Worm (Caenorhabditis elegans) whole organism, L1 larva: ENCODE measurements around the gene F41H10.4.

Experiments used
- C04F5.9 ChIP-seq: sonication (generic microtip); optimal IDR thresholded peaks from 2 replicates; lab custom pipeline; 2016; ENCODE audit warnings: missing genetic modification characterization, missing compliant biosample characterization
- C34B4.2 ChIP-seq: sonication (generic microtip); optimal IDR thresholded peaks from 2 replicates; lab custom pipeline; 2017; ENCODE audit warnings: mild to moderate bottlenecking, missing genetic modification characterization, missing compliant biosample characterization
- aha-1 ChIP-seq: fragments of 150-350 bp; optimal IDR thresholded peaks from 2 replicates; lab custom pipeline; 2014; ENCODE audit warnings: missing biosample characterization, missing genetic modification characterization
- blmp-1 ChIP-seq: fragments of 150-350 bp; optimal IDR thresholded peaks from 2 replicates; lab custom pipeline; 2014; ENCODE audit warnings: missing biosample characterization, missing genetic modification characterization
- ceh-63 ChIP-seq: fragments of 200-800 bp; sonication (Bioruptor generic); optimal IDR thresholded peaks from 2 replicates; lab custom pipeline; 2018; ENCODE audit warnings: mild to moderate bottlenecking, missing genetic modification characterization, missing compliant biosample characterization
- ces-1 ChIP-seq: fragments of 150-350 bp; optimal IDR thresholded peaks from 2 replicates; lab custom pipeline; 2014; ENCODE audit warnings: missing biosample characterization, missing genetic modification reagents, missing genetic modification characterization
- dsc-1 ChIP-seq: sonication (generic microtip); optimal IDR thresholded peaks from 2 replicates; lab custom pipeline; 2016; ENCODE audit warnings: mild to moderate bottlenecking, missing genetic modification characterization, missing compliant biosample characterization
- efl-1 ChIP-seq, 4 experiments: fragments of 150-350 bp; optimal IDR thresholded peaks in 3 of 4; peaks in 1 of 4; 1 replicate in 1 of 4; 2 replicates in 3 of 4; lab custom pipeline; 2014; ENCODE audit warnings: missing biosample characterization in 2 of 4, missing genetic modification characterization in 2 of 4, missing genetic modification reagents in 2 of 4
- efl-3 ChIP-seq: fragments of 200-800 bp; sonication (Bioruptor generic); optimal IDR thresholded peaks from 2 replicates; lab custom pipeline; 2018; ENCODE audit warnings: mild to moderate bottlenecking, missing genetic modification characterization, missing compliant biosample characterization
- fkh-10 ChIP-seq: sonication (generic microtip); optimal IDR thresholded peaks from 2 replicates; lab custom pipeline; 2017; ENCODE audit warnings: missing biosample characterization, missing genetic modification reagents, missing genetic modification characterization
- fkh-8 ChIP-seq: sonication (generic microtip); optimal IDR thresholded peaks from 2 replicates; lab custom pipeline; 2016; ENCODE audit warnings: mild to moderate bottlenecking, missing genetic modification characterization, missing compliant biosample characterization
- grh-1 ChIP-seq: fragments of 200-800 bp; sonication (Bioruptor generic); IDR thresholded peaks from 2 replicates; pipeline ENCODE4 v1.3.6; 2022; ENCODE audit warnings: missing genetic modification reagents, missing genetic modification characterization, missing compliant biosample characterization
- hlh-17 ChIP-seq: fragments of 200-800 bp; sonication (Bioruptor generic); optimal IDR thresholded peaks from 2 replicates; lab custom pipeline; 2018; ENCODE audit warnings: missing genetic modification characterization, mild to moderate bottlenecking, missing compliant biosample characterization, moderate library complexity, borderline replicate concordance
- irx-1 ChIP-seq: sonication (generic microtip); optimal IDR thresholded peaks from 2 replicates; lab custom pipeline; 2016; ENCODE audit warnings: missing genetic modification characterization, missing compliant biosample characterization
- isw-1 ChIP-seq: fragments of 200-800 bp; sonication (Bioruptor generic); IDR thresholded peaks from 2 replicates; pipeline ENCODE4 v1.3.6; 2022; ENCODE audit warnings: missing genetic modification characterization, missing compliant biosample characterization
- lin-13 ChIP-seq: fragments of 150-350 bp; optimal IDR thresholded peaks from 2 replicates; lab custom pipeline; 2014; ENCODE audit warnings: missing biosample characterization, missing genetic modification reagents, missing genetic modification characterization
- lin-14 ChIP-seq: fragments of 200-800 bp; sonication (Bioruptor generic); optimal IDR thresholded peaks from 2 replicates; lab custom pipeline; 2018; ENCODE audit warnings: mild to moderate bottlenecking, missing genetic modification characterization, moderate library complexity, missing compliant biosample characterization
- lin-15B ChIP-seq: fragments of 150-350 bp; sonication (generic microtip); optimal IDR thresholded peaks from 3 replicates; lab custom pipeline; 2014; ENCODE audit warnings: missing biosample characterization, missing genetic modification characterization
- lsy-2 ChIP-seq, 2 experiments: fragments of 150-350 bp; optimal IDR thresholded peaks; 2 replicates each; lab custom pipeline; 2014; ENCODE audit warnings: missing biosample characterization in 2 of 2, missing genetic modification characterization in 2 of 2
- mab-9 ChIP-seq: fragments of 200-800 bp; sonication (Bioruptor generic); IDR thresholded peaks from 2 replicates; pipeline ENCODE4 v1.3.6; 2022; ENCODE audit warnings: missing genetic modification reagents, missing genetic modification characterization, missing compliant biosample characterization
- mdl-1 ChIP-seq, 2 experiments: fragments of 150-350 bp; optimal IDR thresholded peaks; 2 replicates each; lab custom pipeline; 2014 to 2017; ENCODE audit warnings: missing biosample characterization in 2 of 2, missing genetic modification characterization in 2 of 2, inconsistent platforms in 1 of 2
- mep-1 ChIP-seq: fragments of 150-350 bp; optimal IDR thresholded peaks from 2 replicates; lab custom pipeline; 2014; ENCODE audit warnings: missing biosample characterization, missing genetic modification characterization
- nhr-11 ChIP-seq: fragments of 150-350 bp; optimal IDR thresholded peaks from 2 replicates; lab custom pipeline; 2014; ENCODE audit warnings: missing biosample characterization, missing genetic modification characterization
- nhr-12 ChIP-seq: sonication (generic microtip); optimal IDR thresholded peaks from 2 replicates; lab custom pipeline; 2017; ENCODE audit warnings: missing biosample characterization, missing genetic modification characterization
- nhr-77 ChIP-seq: fragments of 150-350 bp; optimal IDR thresholded peaks from 2 replicates; lab custom pipeline; 2014; ENCODE audit warnings: missing biosample characterization, missing genetic modification characterization
- nhr-84 ChIP-seq: sonication (generic microtip); optimal IDR thresholded peaks from 2 replicates; lab custom pipeline; 2017; ENCODE audit warnings: missing biosample characterization, missing genetic modification characterization
- nhr-90 ChIP-seq: sonication (generic microtip); optimal IDR thresholded peaks from 2 replicates; lab custom pipeline; 2016; ENCODE audit warnings: mild to moderate bottlenecking, missing genetic modification characterization, missing compliant biosample characterization; ENCODE audit not compliant: poor library complexity
- pqm-1 ChIP-seq: sonication (generic microtip); optimal IDR thresholded peaks from 3 replicates; lab custom pipeline; 2017; ENCODE audit warnings: missing biosample characterization, missing genetic modification characterization
- rnt-1 ChIP-seq: sonication (generic microtip); optimal IDR thresholded peaks from 2 replicates; lab custom pipeline; 2016; ENCODE audit warnings: mild to moderate bottlenecking, missing genetic modification characterization, moderate library complexity, missing compliant biosample characterization
- skn-1 ChIP-seq: fragments of 150-350 bp; optimal IDR thresholded peaks from 2 replicates; lab custom pipeline; 2014; ENCODE audit warnings: missing biosample characterization, missing genetic modification characterization
- snu-23 ChIP-seq: sonication (generic microtip); optimal IDR thresholded peaks from 2 replicates; lab custom pipeline; 2016; ENCODE audit warnings: missing genetic modification characterization, missing compliant biosample characterization
- sox-4 ChIP-seq: sonication (generic microtip); optimal IDR thresholded peaks from 2 replicates; lab custom pipeline; 2016; ENCODE audit warnings: missing genetic modification characterization, missing compliant biosample characterization
- sup-37 ChIP-seq: fragments of 200-800 bp; sonication (Bioruptor generic); optimal IDR thresholded peaks from 2 replicates; lab custom pipeline; 2018; ENCODE audit warnings: mild to moderate bottlenecking, missing genetic modification characterization, missing compliant biosample characterization
- tlp-1 ChIP-seq: fragments of 150-350 bp; optimal IDR thresholded peaks from 2 replicates; lab custom pipeline; 2014; ENCODE audit warnings: missing biosample characterization, missing genetic modification characterization
- unc-30 ChIP-seq: sonication (generic microtip); optimal IDR thresholded peaks from 2 replicates; lab custom pipeline; 2017; ENCODE audit warnings: missing biosample characterization, missing genetic modification characterization
- unc-86 ChIP-seq: sonication (generic microtip); optimal IDR thresholded peaks from 2 replicates; lab custom pipeline; 2016; ENCODE audit warnings: missing genetic modification characterization, missing compliant biosample characterization
- unc-98 ChIP-seq: fragments of 200-800 bp; sonication (Bioruptor generic); IDR thresholded peaks from 2 replicates; pipeline ENCODE4 v1.3.6; 2022; ENCODE audit warnings: missing genetic modification characterization, missing compliant biosample characterization
- zip-4 ChIP-seq: fragments of 200-800 bp; sonication (Bioruptor generic); optimal IDR thresholded peaks from 2 replicates; lab custom pipeline; 2018; ENCODE audit warnings: mild to moderate bottlenecking, missing genetic modification characterization, moderate library complexity, missing compliant biosample characterization
- ztf-4 ChIP-seq: fragments of 150-350 bp; optimal IDR thresholded peaks from 2 replicates; lab custom pipeline; 2014; ENCODE audit warnings: missing biosample characterization, missing genetic modification characterization

F41H10.4 gene

DNA sequence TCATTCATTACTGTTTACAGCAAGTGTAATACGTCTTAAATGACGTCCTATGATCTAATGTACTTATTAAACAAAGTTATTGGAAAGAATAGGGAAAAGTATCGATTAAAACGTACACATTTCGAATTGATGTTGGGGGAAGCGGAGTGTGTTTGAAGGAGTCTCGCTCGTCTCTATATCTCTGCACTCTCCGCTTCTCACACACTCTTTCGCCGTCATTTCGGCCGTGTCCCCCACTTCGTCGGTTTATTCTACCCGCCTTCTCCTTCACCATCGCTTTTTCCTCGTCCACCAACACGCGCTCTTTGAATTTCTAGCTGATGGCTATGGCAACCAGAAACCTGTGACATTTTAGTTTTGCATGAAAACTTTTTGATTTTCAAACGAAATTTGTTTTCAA is 4.5 kb downstream of the F41H10.4 start (continued):
- TF ChIP-seq rnt-1 (tag; lab: Kevin White, UChicago): peak; percentile 42
- peak; percentile 43 for TF ChIP-seq fkh-8 (tag; lab: Kevin White, UChicago)
- TF ChIP-seq tlp-1 (tag; lab: Kevin White, UChicago): no peak
- TF ChIP-seq sup-37 (GFP tag; lab: Kevin White, UChicago): no peak
- no peak for TF ChIP-seq sox-4 (tag; lab: Kevin White, UChicago)
- no peak for TF ChIP-seq C34B4.2 (tag; lab: Kevin White, UChicago)
- TF ChIP-seq grh-1 (GFP tag; lab: Robert Waterston, UW): no peak
- TF ChIP-seq skn-1: peak; percentile 5
- peak; percentile 71 for TF ChIP-seq lin-14 (GFP tag; lab: Kevin White, UChicago)
- no peak for TF ChIP-seq unc-98
- TF ChIP-seq lin-13 (GFP tag; lab: Kevin White, UChicago): no peak
- peak; percentile 38 to 45 for TF ChIP-seq lsy-2 (tag; optimal IDR thresholded peaks at IDR 0.05; lab: Kevin White, UChicago)
- no peak for TF ChIP-seq mep-1 (tag; lab: Kevin White, UChicago)
- TF ChIP-seq hlh-17: no peak
- TF ChIP-seq nhr-12 (tag; lab: Kevin White, UChicago): no peak
- peak; percentile 37 for TF ChIP-seq unc-86 (tag; lab: Kevin White, UChicago)
- no peak for TF ChIP-seq efl-3 (GFP tag; lab: Kevin White, UChicago)
- no peak for TF ChIP-seq irx-1 (tag; lab: Kevin White, UChicago)
- TF ChIP-seq nhr-77: no peak
- peak; percentile 2; the same call in 1 of the 2 replicates for TF ChIP-seq isw-1 (GFP tag; lab: Robert Waterston, UW)

- TF ChIP-seq isw-1 (GFP tag; lab: Robert Waterston, UW): no peak
- TF ChIP-seq efl-1 (optimal IDR thresholded peaks at IDR 0.05; lab: Kevin White, UChicago): peak in 1 of 2 experiments; percentile 6
- TF ChIP-seq efl-1 (GFP tag; optimal IDR thresholded peaks at IDR 0.05 in 1 of 2; lab: Kevin White, UChicago): peak; percentile 4 to 59
- TF ChIP-seq dsc-1 (tag; lab: Kevin White, UChicago): no peak
- no peak for TF ChIP-seq zip-4 (GFP tag; lab: Kevin White, UChicago)
- TF ChIP-seq irx-1 (tag; lab: Kevin White, UChicago): peak; percentile 2
- TF ChIP-seq rnt-1 (tag; lab: Kevin White, UChicago): no peak
Observed at ce11 chrIV:5369414-5369813, 5.1 kb downstream of the F41H10.4 start, which contains the start of gene F41H10.3. F41H10.3 (plus strand) TSS chrIV:5369801.

- TF ChIP-seq nhr-90 (tag; lab: Kevin White, UChicago): no peak
- TF ChIP-seq fkh-10 (GFP tag; lab: Kevin White, UChicago): no peak
- TF ChIP-seq lin-15B (tag; lab: Kevin White, UChicago): no peak
- TF ChIP-seq unc-30: no peak
- no peak for TF ChIP-seq mab-9 (GFP tag; lab: Robert Waterston, UW)
- no peak for TF ChIP-seq dsc-1 (tag; lab: Kevin White, UChicago)
- TF ChIP-seq efl-1 (optimal IDR thresholded peaks at IDR 0.05; lab: Kevin White, UChicago): no peak
- no peak for TF ChIP-seq efl-1 (GFP tag; optimal IDR thresholded peaks at IDR 0.05 in 1 of 2; lab: Kevin White, UChicago)
- TF ChIP-seq ceh-63: no peak
- TF ChIP-seq isw-1 (GFP tag; lab: Robert Waterston, UW): no peak
- no peak for TF ChIP-seq tlp-1 (tag; lab: Kevin White, UChicago)
- no peak for TF ChIP-seq C04F5.9
- TF ChIP-seq aha-1: no peak
- TF ChIP-seq ces-1 (GFP tag; lab: Kevin White, UChicago): no peak
- TF ChIP-seq nhr-84 (tag; lab: Kevin White, UChicago): no peak
- TF ChIP-seq mdl-1 (tag; optimal IDR thresholded peaks at IDR 0.05; lab: Kevin White, UChicago): no peak
- no peak for TF ChIP-seq blmp-1 (tag; lab: Kevin White, UChicago)
- TF ChIP-seq ztf-4 (tag; lab: Kevin White, UChicago): no peak
- TF ChIP-seq nhr-11 (tag; lab: Kevin White, UChicago): no peak
- no peak for TF ChIP-seq pqm-1 (tag; lab: Kevin White, UChicago)
- no peak for TF ChIP-seq snu-23 (GFP tag; lab: Kevin White, UChicago)
Observed at ce11 chrIV:5370914-5371313, 6.6 kb downstream of the F41H10.4 start.
